Fruit fly (Drosophila melanogaster): ENCODE measurements around the gene CG33642.

Gene CG33642

DNA sequence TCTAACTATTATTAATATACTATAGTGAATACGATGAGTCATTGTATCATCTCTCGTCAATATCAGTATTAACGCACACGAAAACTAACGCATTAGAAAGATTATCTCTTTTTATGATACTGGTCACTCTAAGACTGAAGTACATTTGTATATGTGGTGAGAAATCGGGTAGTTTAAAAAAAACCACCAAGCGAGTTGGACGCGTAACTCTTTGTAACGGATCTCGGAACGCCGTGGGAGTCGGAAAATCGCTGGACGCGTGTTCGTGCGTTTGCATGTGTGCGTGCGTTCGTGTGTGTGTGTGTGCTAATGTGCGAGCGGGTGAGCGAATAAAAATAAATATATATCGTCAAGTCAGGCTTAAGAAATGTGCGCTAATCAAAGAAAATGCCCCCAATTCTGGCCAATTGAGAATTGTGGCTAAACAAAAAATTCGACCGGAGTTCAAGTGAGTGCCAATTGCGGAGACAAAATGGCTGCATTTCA, 20.2 kb downstream of the CG33642 start, which contains the start of gene kuz (continued):
- TF ChIP-seq TFAM (GFP tag; optimal IDR thresholded peaks at IDR 0.05) (no peak), ash1 (GFP tag; optimal IDR thresholded peaks at IDR 0.05) (peak; percentile 28), MESR4 (GFP tag; optimal IDR thresholded peaks at IDR 0.05) (peak; percentile 58), mam (GFP tag; optimal IDR thresholded peaks at IDR 0.05) (no peak), lab (GFP tag; optimal IDR thresholded peaks at IDR 0.05) (peak; percentile 61), CG8388 (GFP tag; optimal IDR thresholded peaks at IDR 0.05) (peak; percentile 41), hkb (optimal IDR thresholded peaks at IDR 0.05) (no peak), hkb (GFP tag; IDR thresholded peaks at IDR 0.05) (0 out of 2 replicates have a peak, but pooled peaks have one; percentile 30), Bgb (GFP tag; IDR thresholded peaks at IDR 0.05; ENCODE audit: partially characterized antibody) (peak; percentile 80), CG10959 (GFP tag; IDR thresholded peaks at IDR 0.05) (no peak; the same call in 1 of the 2 replicates), Scr (GFP tag; IDR thresholded peaks at IDR 0.05; ENCODE audit: partially characterized antibody) (peak; percentile 56), lilli (GFP tag; optimal IDR thresholded peaks at IDR 0.05) (peak; percentile 34), sd (tag; optimal IDR thresholded peaks at IDR 0.05) (peak; percentile 63), Sry-β (GFP tag; optimal IDR thresholded peaks at IDR 0.05) (no peak), CG7839 (tag; optimal IDR thresholded peaks at IDR 0.05) (peak; percentile 24), seq (GFP tag; IDR thresholded peaks at IDR 0.05) (no peak), oc (tag; optimal IDR thresholded peaks at IDR 0.05) (peak; percentile 19), cwo (GFP tag; optimal IDR thresholded peaks at IDR 0.05) (no peak), zf30C (GFP tag; optimal IDR thresholded peaks at IDR 0.05) (peak; percentile 36), yki (optimal IDR thresholded peaks at IDR 0.05) (no peak), Deaf1 (tag; optimal IDR thresholded peaks at IDR 0.05) (peak; percentile 86), CG18764 (GFP tag; optimal IDR thresholded peaks at IDR 0.05) (no peak), ato (GFP tag; IDR thresholded peaks at IDR 0.05; ENCODE audit: partially characterized antibody) (peak; percentile 66; the same call in 1 of the 2 replicates), fru (optimal IDR thresholded peaks at IDR 0.05) (no peak), slp2 (GFP tag; optimal IDR thresholded peaks at IDR 0.05) (no peak), Max (GFP tag; optimal IDR thresholded peaks at IDR 0.05) (peak; percentile 15), Blimp-1 (GFP tag; optimal IDR thresholded peaks at IDR 0.05) (peak; percentile 26), Chrac-16 (GFP tag; optimal IDR thresholded peaks at IDR 0.05) (no peak), Gug (GFP tag; IDR thresholded peaks at IDR 0.05) (no peak; the same call in 3 of the 4 replicates), al (GFP tag; IDR thresholded peaks at IDR 0.05) (no peak), Tbp (GFP tag; optimal IDR thresholded peaks at IDR 0.05) (no peak), stc (GFP tag; IDR thresholded peaks at IDR 0.05) (peak; percentile 40; the same call in 1 of the 2 replicates), zfh1 (GFP tag; IDR thresholded peaks at IDR 0.05) (peak; percentile 41; the same call in 1 of the 3 replicates), Hr39 (optimal IDR thresholded peaks at IDR 0.05) (no peak), Sry-δ (GFP tag; optimal IDR thresholded peaks at IDR 0.05) (peak; percentile 53), CG10654 (GFP tag; optimal IDR thresholded peaks at IDR 0.05) (no peak), Lhr (GFP tag; optimal IDR thresholded peaks at IDR 0.05) (no peak), CG11560 (tag; IDR thresholded peaks at IDR 0.05) (no peak), CG3163 (GFP tag; optimal IDR thresholded peaks at IDR 0.05) (peak; percentile 41), CG3065 (GFP tag; optimal IDR thresholded peaks at IDR 0.05) (no peak), Gsc (GFP tag; IDR thresholded peaks at IDR 0.05) (no peak), knrl (GFP tag; IDR thresholded peaks at IDR 0.05; ENCODE audit: partially characterized antibody) (no peak; the same call in 1 of the 3 replicates), CG15514 (GFP tag; optimal IDR thresholded peaks at IDR 0.05) (peak; percentile 19), maf-S (GFP tag; optimal IDR thresholded peaks at IDR 0.05) (no peak), tio (GFP tag; optimal IDR thresholded peaks at IDR 0.05) (no peak), ham (GFP tag; IDR thresholded peaks at IDR 0.05) (no peak), emc (GFP tag; optimal IDR thresholded peaks at IDR 0.05) (no peak), B-H2 (GFP tag; optimal IDR thresholded peaks at IDR 0.05) (peak; percentile 73), ken (GFP tag; IDR thresholded peaks at IDR 0.05) (no peak), ase (GFP tag; IDR thresholded peaks at IDR 0.05) (no peak; the same call in 2 of the 3 replicates), HmgZ (tag; optimal IDR thresholded peaks at IDR 0.05) (peak; percentile 64)

Measured in whole organism, embryonic.